Worm (Caenorhabditis elegans): ENCODE measurements around the gene stc-1.

DNA sequence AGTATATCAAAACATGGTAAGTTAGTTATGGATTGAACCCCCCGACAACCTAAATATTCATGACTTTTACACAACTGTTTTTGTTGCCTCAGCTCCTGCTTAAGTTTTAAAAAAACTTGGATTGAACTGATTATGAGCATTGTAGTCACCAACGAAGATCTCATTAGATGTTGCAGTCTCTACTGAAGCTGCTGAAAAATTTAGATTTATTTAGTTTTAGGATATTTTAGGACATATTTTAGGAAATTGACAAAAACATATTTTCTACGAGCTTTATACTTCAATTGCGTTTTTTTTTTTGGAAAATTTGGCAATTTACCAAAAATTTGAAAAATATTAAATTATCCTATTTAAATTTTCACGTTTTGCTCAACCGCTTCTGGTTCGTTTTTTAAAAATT, 3.9 kb downstream of the stc-1 start, which contains the start of gene F54C9.14:
- TF ChIP-seq unc-62 (GFP tag; optimal IDR thresholded peaks at IDR 0.05) (no peak), sdz-38 (tag; optimal IDR thresholded peaks at IDR 0.05) (no peak), T26A5.8 (tag; optimal IDR thresholded peaks at IDR 0.05) (no peak), pha-4 (tag; optimal IDR thresholded peaks at IDR 0.05) (no peak), lin-26 (GFP tag; IDR thresholded peaks at IDR 0.05) (no peak), sea-2 (GFP tag; IDR thresholded peaks at IDR 0.05) (no peak), akir-1 (GFP tag; optimal IDR thresholded peaks at IDR 0.05) (no peak), ekl-4 (GFP tag; IDR thresholded peaks at IDR 0.05) (no peak), ztf-22 (GFP tag; optimal IDR thresholded peaks at IDR 0.05) (no peak), lir-1 (GFP tag; conservative IDR thresholded peaks at IDR 0.05) (no peak), ceh-91 (GFP tag; IDR thresholded peaks at IDR 0.05) (no peak), ztf-28 (GFP tag; IDR thresholded peaks at IDR 0.05) (no peak)

Data from whole organism, young adult.